Fruit fly (Drosophila melanogaster): Measurements from ENCODE around the gene dco.
A peak's percentile ranks its signal among the peaks of the same experiment; 100 is the strongest.

dco gene

DNA sequence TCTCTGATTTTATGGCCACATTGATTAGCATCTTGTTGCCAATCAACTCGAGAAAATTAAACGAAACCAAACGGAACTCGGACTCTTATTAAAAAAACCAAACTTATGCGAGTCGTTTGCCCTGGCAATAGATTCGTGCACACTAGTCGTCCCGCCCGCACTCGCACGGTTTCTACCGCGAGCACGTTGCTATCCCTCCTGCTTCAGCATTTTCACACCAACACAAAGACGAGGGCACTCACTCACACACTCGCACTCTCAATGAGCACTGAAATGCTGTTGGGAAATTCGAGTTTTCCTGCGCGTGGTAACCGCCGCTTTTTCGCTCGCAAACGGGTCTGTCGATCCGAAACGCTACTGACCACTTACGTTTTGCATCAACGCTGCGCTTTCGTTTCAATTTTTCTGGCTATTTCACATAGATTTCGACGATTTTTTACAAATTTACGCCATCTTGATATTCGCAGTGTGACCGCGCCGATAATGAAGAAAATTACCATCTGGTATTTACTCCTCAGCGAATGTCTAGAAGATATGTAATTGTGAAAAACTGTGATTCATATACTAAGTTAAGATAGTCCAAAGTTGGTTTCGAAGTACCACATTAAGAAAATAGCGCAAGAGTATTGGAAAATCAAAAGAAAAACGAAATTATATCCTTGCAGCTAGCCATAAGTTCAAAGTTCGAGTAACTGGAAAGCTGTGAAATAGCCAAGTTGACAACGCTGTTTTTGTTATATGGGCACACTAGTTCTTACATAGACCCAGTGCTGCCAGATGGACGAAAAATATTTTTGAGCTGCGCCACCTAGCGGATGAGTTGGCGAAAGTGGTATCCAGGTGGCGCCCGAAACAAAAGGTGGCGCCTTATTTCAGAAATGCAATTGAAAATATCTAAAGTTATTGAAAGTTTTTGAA lies at the start of gene dco (continued):
- peak in 1 of 3 experiments; percentile 1 for TF ChIP-seq lola (GFP tag; optimal IDR thresholded peaks at IDR 0.05)
- peak; percentile 92 for TF ChIP-seq Ptx1 (GFP tag; IDR thresholded peaks at IDR 0.05)
- no peak for TF ChIP-seq CG9437 (GFP tag; optimal IDR thresholded peaks at IDR 0.05)
- peak; percentile 87 for TF ChIP-seq dysf (GFP tag; IDR thresholded peaks at IDR 0.05)
- TF ChIP-seq tin (GFP tag; optimal IDR thresholded peaks at IDR 0.05), result peak; percentile 91
- TF ChIP-seq CG12236 (GFP tag; optimal IDR thresholded peaks at IDR 0.05), result no peak
- TF ChIP-seq Ssrp (tag; optimal IDR thresholded peaks at IDR 0.05), result peak; percentile 18
- TF ChIP-seq CG6175 (GFP tag; IDR thresholded peaks at IDR 0.05), result peak; percentile 19; the same call in 1 of the 3 replicates
- TF ChIP-seq al (GFP tag; IDR thresholded peaks at IDR 0.05), result peak; percentile 62
- TF ChIP-seq fd64A (GFP tag; optimal IDR thresholded peaks at IDR 0.05), result no peak
- no peak for TF ChIP-seq BtbVII (GFP tag; optimal IDR thresholded peaks at IDR 0.05)
- peak; percentile 59 for TF ChIP-seq Blimp-1 (GFP tag; optimal IDR thresholded peaks at IDR 0.05)
- TF ChIP-seq CG6791 (GFP tag; IDR thresholded peaks at IDR 0.05; ENCODE audit: partially characterized antibody), result 0 out of 3 replicates have a peak, but pooled peaks have one; percentile 34
- peak; percentile 26 for TF ChIP-seq NC2α (GFP tag; optimal IDR thresholded peaks at IDR 0.05)
- peak; percentile 10; the same call in 1 of the 2 replicates for TF ChIP-seq CG31224 (GFP tag; IDR thresholded peaks at IDR 0.05)
- peak; percentile 27; the same call in 1 of the 2 replicates for TF ChIP-seq CG7372 (GFP tag; IDR thresholded peaks at IDR 0.05)
- TF ChIP-seq Spps (tag; optimal IDR thresholded peaks at IDR 0.05), result peak; percentile 2
- TF ChIP-seq D19B (GFP tag; optimal IDR thresholded peaks at IDR 0.05), result no peak
- peak; percentile 84 for TF ChIP-seq CG17359 (tag; optimal IDR thresholded peaks at IDR 0.05)
- peak; percentile 69 for TF ChIP-seq chm (GFP tag; IDR thresholded peaks at IDR 0.05)
- peak; percentile 79 for TF ChIP-seq H2.0 (GFP tag; IDR thresholded peaks at IDR 0.05)
- peak; percentile 42 for TF ChIP-seq ems (GFP tag; optimal IDR thresholded peaks at IDR 0.05)
- no peak for TF ChIP-seq CG7963 (GFP tag; IDR thresholded peaks at IDR 0.05; ENCODE audit: partially characterized antibody)
- no peak for TF ChIP-seq CG13775 (GFP tag; optimal IDR thresholded peaks at IDR 0.05)
- peak; percentile 86 for TF ChIP-seq ken (GFP tag; IDR thresholded peaks at IDR 0.05)
- peak; percentile 41 for TF ChIP-seq Max (GFP tag; optimal IDR thresholded peaks at IDR 0.05)
- TF ChIP-seq sob (GFP tag; IDR thresholded peaks at IDR 0.05), result peak; percentile 78
- TF ChIP-seq Opbp (GFP tag; IDR thresholded peaks at IDR 0.05; ENCODE audit: partially characterized antibody), result peak; percentile 49; the same call in 1 of the 3 replicates
- TF ChIP-seq dm (GFP tag; optimal IDR thresholded peaks at IDR 0.05), result peak; percentile 57
- TF ChIP-seq vvl (GFP tag; IDR thresholded peaks at IDR 0.05), result peak; percentile 90
- TF ChIP-seq CG4360 (GFP tag; IDR thresholded peaks at IDR 0.05), result no peak; the same call in 1 of the 2 replicates
- TF ChIP-seq aop (GFP tag; IDR thresholded peaks at IDR 0.05), result 0 out of 2 replicates have a peak, but pooled peaks have one; percentile 13
- TF ChIP-seq cwo (GFP tag; optimal IDR thresholded peaks at IDR 0.05), result no peak
- peak; percentile 72; the same call in 1 of the 3 replicates for TF ChIP-seq ase (GFP tag; IDR thresholded peaks at IDR 0.05)
- no peak for TF ChIP-seq CG2129 (GFP tag; IDR thresholded peaks at IDR 0.05; ENCODE audit: partially characterized antibody)
- peak; percentile 29 for TF ChIP-seq her (GFP tag; optimal IDR thresholded peaks at IDR 0.05)
- no peak for TF ChIP-seq CG31365 (tag; optimal IDR thresholded peaks at IDR 0.05)
- TF ChIP-seq tup (GFP tag; optimal IDR thresholded peaks at IDR 0.05), result no peak
- TF ChIP-seq CG33213 (GFP tag; optimal IDR thresholded peaks at IDR 0.05), result peak; percentile 96
- peak; percentile 46; the same call in 1 of the 2 replicates for TF ChIP-seq dati (GFP tag; IDR thresholded peaks at IDR 0.05)
- TF ChIP-seq Dfd (GFP tag; optimal IDR thresholded peaks at IDR 0.05), result no peak
- peak; percentile 60 for TF ChIP-seq CG10267 (tag; optimal IDR thresholded peaks at IDR 0.05)
- peak; percentile 44 for TF ChIP-seq CG13894 (tag; optimal IDR thresholded peaks at IDR 0.05)
- peak; percentile 47 for TF ChIP-seq CG17186 (GFP tag; optimal IDR thresholded peaks at IDR 0.05)
- peak; percentile 61 for TF ChIP-seq Xrp1 (GFP tag; IDR thresholded peaks at IDR 0.05)
- peak; percentile 90 for TF ChIP-seq CG15696 (tag; optimal IDR thresholded peaks at IDR 0.05)
- peak; percentile 24 for TF ChIP-seq Elba2 (GFP tag; optimal IDR thresholded peaks at IDR 0.05)
- peak; percentile 80 for TF ChIP-seq CG17829 (tag; optimal IDR thresholded peaks at IDR 0.05)
